Worm (Caenorhabditis elegans) whole organism, dauer: ENCODE data around the gene C39D10.7.

Experiments
- unc-62 ChIP-seq: sonication (generic microtip); optimal IDR thresholded peaks from 2 replicates; lab custom pipeline; 2017; ENCODE audit warnings: missing biosample characterization, missing genetic modification reagents, missing genetic modification characterization

The C39D10.7 gene

DNA sequence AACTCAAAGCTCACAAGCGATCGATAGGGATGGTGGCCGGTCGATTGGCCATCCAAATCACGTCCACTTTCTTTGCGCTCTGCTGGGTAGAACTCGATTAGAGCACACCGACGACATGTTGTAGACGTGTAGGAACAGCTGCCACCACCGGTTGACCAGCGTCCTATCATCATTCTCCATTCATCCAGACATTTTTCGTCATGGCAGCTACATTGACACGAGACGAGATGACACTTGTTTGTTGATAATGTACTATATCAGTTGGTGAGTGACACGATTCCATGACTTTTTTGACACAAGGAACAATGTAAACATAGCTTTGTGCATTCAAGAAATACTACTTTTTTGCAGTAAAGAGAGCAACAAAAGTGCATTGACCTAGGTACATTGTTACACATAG is 47.2 kb downstream of the C39D10.7 start:
- TF ChIP-seq unc-62, result no peak
